Fruit fly (Drosophila melanogaster): ENCODE results near the gene tsg.
A peak's percentile ranks its signal among the peaks of the same experiment; 100 is the strongest.

The tsg gene

DNA sequence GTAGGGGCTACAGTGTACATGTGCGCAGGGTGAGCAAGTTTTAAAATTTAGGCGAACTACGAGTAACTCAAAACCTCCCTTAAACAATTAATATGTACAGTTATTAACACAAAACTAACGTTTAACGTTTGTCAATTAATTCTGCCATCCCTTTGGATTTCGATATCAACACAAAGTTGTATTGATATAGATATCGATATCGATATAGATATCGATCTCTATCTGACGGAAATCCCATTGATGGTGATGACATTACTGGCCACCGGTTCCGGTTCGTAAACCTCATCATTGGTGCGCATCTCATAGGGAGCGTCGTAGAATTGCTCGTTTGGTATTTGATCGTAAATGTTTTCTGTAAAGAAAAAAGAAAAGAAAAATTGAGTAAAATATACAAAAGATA, 4.5 kb upstream of the tsg start:
- TF ChIP-seq cnc (optimal IDR thresholded peaks at IDR 0.05) (no peak), CG14711 (tag; optimal IDR thresholded peaks at IDR 0.05) (no peak), Crg-1 (GFP tag; optimal IDR thresholded peaks at IDR 0.05) (no peak), CG33017 (tag; optimal IDR thresholded peaks at IDR 0.05) (no peak), kay (GFP tag; ENCODE audit: borderline replicate concordance) (no peak), toe (GFP tag; optimal IDR thresholded peaks at IDR 0.05) (no peak), Hr96 (GFP tag; optimal IDR thresholded peaks at IDR 0.05) (no peak), Mnt (GFP tag; optimal IDR thresholded peaks at IDR 0.05) (no peak), tj (GFP tag; optimal IDR thresholded peaks at IDR 0.05) (no peak), CG7101 (tag; optimal IDR thresholded peaks at IDR 0.05) (no peak), CG11617 (GFP tag; optimal IDR thresholded peaks at IDR 0.05) (no peak), cic (GFP tag; optimal IDR thresholded peaks at IDR 0.05) (no peak), CG1620 (GFP tag; optimal IDR thresholded peaks at IDR 0.05) (no peak), CG12768 (GFP tag; optimal IDR thresholded peaks at IDR 0.05) (no peak), CG7045 (GFP tag; optimal IDR thresholded peaks at IDR 0.05) (no peak)

DNA sequence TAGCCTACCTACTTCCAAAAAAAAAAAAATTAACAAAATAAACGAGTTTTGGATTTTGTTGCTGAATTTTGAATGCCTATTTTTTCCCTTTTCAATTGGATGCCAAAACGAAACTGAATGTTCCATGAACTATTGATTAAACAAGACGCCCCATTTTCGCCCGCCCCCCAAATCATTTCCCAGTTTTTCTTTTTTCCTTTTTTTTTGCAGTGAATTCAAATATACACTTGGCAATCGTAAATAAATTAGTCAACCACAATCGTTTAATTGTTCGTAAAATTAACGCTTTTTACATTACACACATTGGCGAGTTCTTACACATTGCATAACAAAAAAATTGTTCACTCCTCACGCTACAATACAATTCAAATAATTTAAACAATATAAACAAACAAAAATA, 3.9 kb upstream of the tsg start, which contains the start of gene CG18130:
Gene CG18130, minus strand, starts transcription at position 101 of the 400 bp plus-strand sequence.
- TF ChIP-seq toe (GFP tag; optimal IDR thresholded peaks at IDR 0.05) (no peak), CG7101 (tag; optimal IDR thresholded peaks at IDR 0.05) (no peak), CG1620 (GFP tag; optimal IDR thresholded peaks at IDR 0.05) (no peak), CG7045 (GFP tag; optimal IDR thresholded peaks at IDR 0.05) (no peak), CG12768 (GFP tag; optimal IDR thresholded peaks at IDR 0.05) (no peak), CG11617 (GFP tag; optimal IDR thresholded peaks at IDR 0.05) (no peak), pad (GFP tag; optimal IDR thresholded peaks at IDR 0.05) (no peak), CG5204 (GFP tag; optimal IDR thresholded peaks at IDR 0.05) (no peak), ovo (GFP tag; optimal IDR thresholded peaks at IDR 0.05) (no peak), CG33017 (tag; optimal IDR thresholded peaks at IDR 0.05) (no peak), CG14711 (tag; optimal IDR thresholded peaks at IDR 0.05) (no peak)

DNA sequence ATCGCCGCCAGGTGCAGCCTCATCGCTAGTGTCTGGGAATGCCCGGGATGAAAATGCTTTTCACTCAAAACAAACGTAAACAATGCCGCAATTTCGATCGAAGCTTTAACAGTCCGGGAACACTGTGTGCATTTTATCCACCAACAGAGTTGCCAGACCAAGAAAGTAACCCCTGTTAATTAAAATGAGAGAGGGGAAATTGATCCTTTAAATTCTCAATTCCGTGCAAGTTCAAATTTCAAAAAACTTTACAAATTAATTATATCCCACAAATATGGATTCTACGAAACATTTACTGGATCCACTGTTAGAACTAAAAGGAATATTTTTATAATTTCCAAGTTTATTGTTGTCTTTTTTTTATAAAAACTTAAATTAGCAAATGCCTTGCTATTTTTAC, 1.1 kb downstream of the tsg start, which contains the start of gene gd:
Gene gd, minus strand, starts transcription at position 101 of the 400 bp plus-strand sequence.
- no peak for TF ChIP-seq CG5204 (GFP tag; optimal IDR thresholded peaks at IDR 0.05)
- TF ChIP-seq pad (GFP tag; optimal IDR thresholded peaks at IDR 0.05), result peak; percentile 85

DNA sequence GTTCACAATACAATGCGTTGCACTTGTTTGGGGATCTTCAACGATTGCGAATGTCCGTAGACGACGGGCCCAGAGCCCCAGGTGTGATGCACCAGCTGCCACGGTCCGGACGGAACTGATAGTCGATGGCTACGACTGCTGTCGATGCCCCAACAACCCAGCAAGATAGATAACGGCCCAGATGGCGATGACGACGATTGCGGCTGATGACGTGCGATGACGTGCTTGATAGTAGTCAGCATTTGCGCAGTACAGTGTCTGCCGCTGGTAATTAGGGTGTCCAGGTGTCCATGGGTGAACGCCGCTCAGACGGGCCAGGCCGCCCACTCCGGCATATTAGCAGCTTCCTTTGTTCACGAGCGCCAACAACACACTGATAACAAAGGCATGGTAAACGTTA, 3.8 kb downstream of the tsg start, which contains the start of gene cac:
Gene cac, minus strand, starts transcription at position 101 of the 400 bp plus-strand sequence.
- TF ChIP-seq CG1620 (GFP tag; optimal IDR thresholded peaks at IDR 0.05), result no peak
- no peak for TF ChIP-seq bab1 (GFP tag; optimal IDR thresholded peaks at IDR 0.05)
- no peak for TF ChIP-seq CG5204 (GFP tag; optimal IDR thresholded peaks at IDR 0.05)
- no peak for TF ChIP-seq tj (GFP tag; optimal IDR thresholded peaks at IDR 0.05)
- TF ChIP-seq toe (GFP tag; optimal IDR thresholded peaks at IDR 0.05), result no peak
- TF ChIP-seq Hr96 (GFP tag; optimal IDR thresholded peaks at IDR 0.05), result no peak
- TF ChIP-seq CG33017 (tag; optimal IDR thresholded peaks at IDR 0.05), result no peak
- no peak for TF ChIP-seq Crg-1 (GFP tag; optimal IDR thresholded peaks at IDR 0.05)
- no peak for TF ChIP-seq cnc (optimal IDR thresholded peaks at IDR 0.05)
- no peak for TF ChIP-seq Mnt (GFP tag; optimal IDR thresholded peaks at IDR 0.05)
- TF ChIP-seq CG7101 (tag; optimal IDR thresholded peaks at IDR 0.05), result no peak
- no peak for TF ChIP-seq CG14711 (tag; optimal IDR thresholded peaks at IDR 0.05)
- TF ChIP-seq cic (GFP tag; optimal IDR thresholded peaks at IDR 0.05), result no peak
- no peak for TF ChIP-seq ovo (GFP tag; optimal IDR thresholded peaks at IDR 0.05)
- no peak for TF ChIP-seq CG12768 (GFP tag; optimal IDR thresholded peaks at IDR 0.05)
- no peak for TF ChIP-seq Clk (GFP tag; optimal IDR thresholded peaks at IDR 0.05)
- TF ChIP-seq pad (GFP tag; optimal IDR thresholded peaks at IDR 0.05), result no peak
- no peak for TF ChIP-seq kay (GFP tag; ENCODE audit: borderline replicate concordance)
- no peak for TF ChIP-seq CG11617 (GFP tag; optimal IDR thresholded peaks at IDR 0.05)

DNA sequence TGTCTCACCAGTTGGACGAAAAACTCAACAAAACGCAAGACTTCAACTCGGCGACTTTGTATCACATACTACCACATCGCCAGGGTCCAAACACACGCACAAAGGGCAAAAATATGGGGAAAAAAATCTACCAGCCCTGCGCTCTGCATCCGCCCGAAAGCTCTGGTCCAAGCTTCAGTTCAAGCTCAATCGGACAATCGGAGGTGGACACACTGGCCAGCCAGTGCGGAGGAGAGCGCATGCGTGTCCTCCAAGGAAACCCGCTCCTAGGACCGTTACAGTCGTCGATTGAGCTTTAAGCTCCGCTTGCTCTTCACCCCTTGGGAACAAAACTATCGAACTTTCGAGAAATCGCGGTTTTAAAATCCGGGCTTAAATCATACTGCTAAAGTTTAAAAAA, 4.9 kb downstream of the tsg start:
- TF ChIP-seq CG12768 (GFP tag; optimal IDR thresholded peaks at IDR 0.05), result no peak
- TF ChIP-seq CG11617 (GFP tag; optimal IDR thresholded peaks at IDR 0.05), result no peak
- TF ChIP-seq CG1620 (GFP tag; optimal IDR thresholded peaks at IDR 0.05), result no peak
- TF ChIP-seq tj (GFP tag; optimal IDR thresholded peaks at IDR 0.05), result no peak
